Fruit fly (Drosophila melanogaster) whole organism, embryonic: Measurements from ENCODE around the gene Hr78.
A peak's percentile ranks its signal among the peaks of the same experiment; 100 is the strongest.

Source experiments
- Abd-B ChIP-seq: fragments of 200-800 bp; sonication (Bioruptor generic); optimal IDR thresholded peaks from 2 replicates; lab custom pipeline; 2018; ENCODE audit warnings: missing biosample characterization, mild to moderate bottlenecking, missing genetic modification characterization, moderate library complexity
- Aef1 ChIP-seq: fragments of 200-800 bp; sonication (Bioruptor generic); IDR thresholded peaks from 3 replicates; pipeline ENCODE4 v1.3.6; 2022; ENCODE audit warnings: missing biosample characterization, missing genetic modification characterization
- Asciz ChIP-seq: fragments of 200-800 bp; sonication (Bioruptor generic); optimal IDR thresholded peaks from 2 replicates; lab custom pipeline; 2017; ENCODE audit warnings: missing biosample characterization, mild to moderate bottlenecking, missing genetic modification characterization, missing genetic modification reagents
- CG10147 ChIP-seq: fragments of 200-800 bp; sonication (Bioruptor generic); optimal IDR thresholded peaks from 2 replicates; lab custom pipeline; 2019; ENCODE audit warnings: missing biosample characterization, mild to moderate bottlenecking, missing genetic modification characterization, moderate library complexity
- CG10321 ChIP-seq: fragments of 200-800 bp; sonication (Bioruptor generic); IDR thresholded peaks from 2 replicates; pipeline ENCODE4 v1.3.6; 2022; ENCODE audit warnings: missing biosample characterization, missing genetic modification characterization
- CG10959 ChIP-seq: fragments of 200-800 bp; sonication (Bioruptor generic); IDR thresholded peaks from 2 replicates; pipeline ENCODE4 v1.3.6; 2022; ENCODE audit warnings: missing biosample characterization, missing genetic modification characterization
- CG11085 ChIP-seq: fragments of 200-800 bp; sonication (Bioruptor generic); IDR thresholded peaks from 2 replicates; pipeline ENCODE4 v1.3.6; 2022; ENCODE audit warnings: missing biosample characterization, missing genetic modification characterization
- CG11247 ChIP-seq: fragments of 200-800 bp; sonication (Bioruptor generic); IDR thresholded peaks from 2 replicates; pipeline ENCODE4 v1.3.6; 2022; ENCODE audit warnings: missing biosample characterization, missing genetic modification characterization
- CG11723 ChIP-seq: fragments of 200-800 bp; sonication (Bioruptor generic); optimal IDR thresholded peaks from 2 replicates; lab custom pipeline; 2017; ENCODE audit warnings: missing biosample characterization, mild to moderate bottlenecking, missing genetic modification characterization
- CG12942 ChIP-seq: fragments of 200-800 bp; sonication (Bioruptor generic); optimal IDR thresholded peaks from 3 replicates; lab custom pipeline; 2016; ENCODE audit warnings: missing biosample characterization, missing genetic modification characterization
- CG13123 ChIP-seq: fragments of 200-800 bp; sonication (Bioruptor generic); optimal IDR thresholded peaks from 2 replicates; lab custom pipeline; 2016; ENCODE audit warnings: missing biosample characterization, missing genetic modification characterization
- CG14441 ChIP-seq: fragments of 200-800 bp; sonication (Bioruptor generic); IDR thresholded peaks from 2 replicates; pipeline ENCODE4 v1.3.6; 2022; ENCODE audit warnings: missing biosample characterization, missing genetic modification characterization
- CG14710 ChIP-seq: fragments of 200-800 bp; sonication (Bioruptor generic); optimal IDR thresholded peaks from 3 replicates; lab custom pipeline; 2019; ENCODE audit warnings: missing biosample characterization, mild to moderate bottlenecking, missing genetic modification characterization, moderate library complexity
- CG1602 ChIP-seq: fragments of 200-800 bp; sonication (Bioruptor generic); optimal IDR thresholded peaks from 3 replicates; lab custom pipeline; 2016; ENCODE audit warnings: missing biosample characterization, missing genetic modification characterization
- CG2129 ChIP-seq: fragments of 200-800 bp; sonication (Bioruptor generic); IDR thresholded peaks from 2 replicates; pipeline ENCODE4 v1.3.6; 2022; ENCODE audit warnings: missing biosample characterization, missing genetic modification characterization; ENCODE audit not compliant: partially characterized antibody
- CG2712 ChIP-seq: fragments of 200-800 bp; optimal IDR thresholded peaks from 3 replicates; lab custom pipeline; 2019; ENCODE audit warnings: missing biosample characterization, mild to moderate bottlenecking, missing genetic modification characterization, moderate library complexity
- CG2889 ChIP-seq: fragments of 200-800 bp; sonication (Bioruptor generic); IDR thresholded peaks from 3 replicates; pipeline ENCODE4 v1.3.6; 2022; ENCODE audit warnings: missing biosample characterization, missing genetic modification characterization
- CG31224 ChIP-seq: fragments of 200-800 bp; sonication (Bioruptor generic); IDR thresholded peaks from 2 replicates; pipeline ENCODE4 v1.3.6; 2022; ENCODE audit warnings: missing biosample characterization, missing genetic modification characterization
- CG33557 ChIP-seq: fragments of 200-800 bp; sonication (Bioruptor generic); optimal IDR thresholded peaks from 2 replicates; lab custom pipeline; 2019; ENCODE audit warnings: missing biosample characterization, mild to moderate bottlenecking, missing genetic modification characterization, moderate library complexity
- CG4424 ChIP-seq: fragments of 200-800 bp; sonication (Bioruptor generic); optimal IDR thresholded peaks from 3 replicates; lab custom pipeline; 2016; ENCODE audit warnings: missing biosample characterization, missing genetic modification characterization
- CG4617 ChIP-seq: fragments of 200-800 bp; sonication (Bioruptor generic); optimal IDR thresholded peaks from 3 replicates; lab custom pipeline; 2016; ENCODE audit warnings: missing biosample characterization, missing genetic modification characterization, borderline replicate concordance
- CG6654 ChIP-seq: fragments of 200-800 bp; sonication (Bioruptor generic); optimal IDR thresholded peaks from 2 replicates; lab custom pipeline; 2017; ENCODE audit warnings: missing biosample characterization, mild to moderate bottlenecking, missing genetic modification characterization
- CG6813 ChIP-seq: fragments of 200-800 bp; sonication (Bioruptor generic); optimal IDR thresholded peaks from 2 replicates; lab custom pipeline; 2017; ENCODE audit warnings: missing biosample characterization, missing genetic modification characterization, mild to moderate bottlenecking, moderate library complexity, missing genetic modification reagents
- CG7357 ChIP-seq: fragments of 200-800 bp; sonication (Bioruptor generic); IDR thresholded peaks from 3 replicates; pipeline ENCODE4 v1.3.6; 2022; ENCODE audit warnings: missing biosample characterization, missing genetic modification characterization
- CG7556 ChIP-seq: fragments of 200-800 bp; sonication (Bioruptor generic); optimal IDR thresholded peaks from 2 replicates; lab custom pipeline; 2017; ENCODE audit warnings: missing biosample characterization, mild to moderate bottlenecking, missing genetic modification characterization
- CG8765 ChIP-seq: fragments of 200-800 bp; sonication (Bioruptor generic); IDR thresholded peaks from 2 replicates; pipeline ENCODE4 v1.3.6; 2022; ENCODE audit warnings: missing biosample characterization, missing genetic modification characterization
- CG9727 ChIP-seq: fragments of 200-800 bp; sonication (Bioruptor generic); optimal IDR thresholded peaks from 3 replicates; lab custom pipeline; 2017; ENCODE audit warnings: missing biosample characterization, mild to moderate bottlenecking, missing genetic modification characterization
- CkIIα-i1 ChIP-seq: fragments of 200-800 bp; sonication (Bioruptor generic); IDR thresholded peaks from 2 replicates; pipeline ENCODE4 v1.3.6; 2022; ENCODE audit warnings: missing biosample characterization, missing genetic modification characterization
- Doc3 ChIP-seq: fragments of 200-800 bp; sonication (Bioruptor generic); IDR thresholded peaks from 3 replicates; pipeline ENCODE4 v1.3.6; 2022; ENCODE audit warnings: missing biosample characterization, missing genetic modification characterization; ENCODE audit not compliant: partially characterized antibody
- Dp ChIP-seq: fragments of 200-800 bp; sonication (Bioruptor generic); optimal IDR thresholded peaks from 2 replicates; lab custom pipeline; 2018; ENCODE audit warnings: missing biosample characterization, mild to moderate bottlenecking, missing genetic modification characterization, moderate library complexity
- Ets65A ChIP-seq: fragments of 200-800 bp; sonication (Bioruptor generic); peaks from one replicate; lab custom pipeline; 2016; ENCODE audit warnings: missing biosample characterization, missing genetic modification characterization
- Hr78 ChIP-seq, 2 experiments: fragments of 200-800 bp in 1 of 2; fragments of >200 bp in 1 of 2; sonication (Bioruptor generic) in 1 of 2; optimal IDR thresholded peaks; 2 replicates each; lab custom pipeline; 2017 to 2019; ENCODE audit warnings: missing biosample characterization in 2 of 2, missing genetic modification characterization in 2 of 2, mild to moderate bottlenecking in 1 of 2, moderate library complexity in 1 of 2
- Max ChIP-seq: fragments of 200-800 bp; sonication (Bioruptor generic); optimal IDR thresholded peaks from 2 replicates; lab custom pipeline; 2016; ENCODE audit warnings: missing biosample characterization, mild to moderate bottlenecking, missing genetic modification characterization
- Xrp1 ChIP-seq: fragments of 200-800 bp; sonication (Bioruptor generic); IDR thresholded peaks from 2 replicates; pipeline ENCODE4 v1.3.6; 2022; ENCODE audit warnings: missing biosample characterization, missing genetic modification characterization
- ab ChIP-seq: fragments of 200-800 bp; sonication (Bioruptor generic); optimal IDR thresholded peaks from 2 replicates; lab custom pipeline; 2016; ENCODE audit warnings: missing biosample characterization, missing genetic modification characterization
- ap ChIP-seq: fragments of 200-800 bp; sonication (Bioruptor generic); IDR thresholded peaks from 2 replicates; pipeline ENCODE4 v1.3.6; 2022; ENCODE audit warnings: missing biosample characterization, missing genetic modification characterization
- ase ChIP-seq: fragments of 200-800 bp; sonication (Bioruptor generic); IDR thresholded peaks from 3 replicates; pipeline ENCODE4 v1.3.6; 2022; ENCODE audit warnings: missing biosample characterization, missing genetic modification characterization
- br ChIP-seq: fragments of >200 bp; optimal IDR thresholded peaks from 2 replicates; lab custom pipeline; 2017
- btn ChIP-seq: fragments of 200-800 bp; sonication (Bioruptor generic); optimal IDR thresholded peaks from 2 replicates; lab custom pipeline; 2016; ENCODE audit warnings: missing biosample characterization, missing genetic modification characterization
- chm ChIP-seq: fragments of 200-800 bp; sonication (Bioruptor generic); IDR thresholded peaks from 2 replicates; pipeline ENCODE4 v1.3.6; 2022; ENCODE audit warnings: missing biosample characterization, missing genetic modification characterization
- corto ChIP-seq: fragments of 200-800 bp; sonication (Bioruptor generic); optimal IDR thresholded peaks from 2 replicates; lab custom pipeline; 2016; ENCODE audit warnings: missing biosample characterization, mild to moderate bottlenecking, missing genetic modification characterization, moderate library complexity
- da ChIP-seq: fragments of 200-800 bp; sonication (Bioruptor generic); optimal IDR thresholded peaks from 2 replicates; lab custom pipeline; 2016; ENCODE audit warnings: missing biosample characterization, missing genetic modification characterization
- dmrt11E ChIP-seq: fragments of 200-800 bp; sonication (Bioruptor generic); optimal IDR thresholded peaks from 3 replicates; lab custom pipeline; 2018; ENCODE audit warnings: missing biosample characterization, mild to moderate bottlenecking, missing genetic modification characterization, moderate library complexity
- fd64A ChIP-seq: fragments of 200-800 bp; sonication (Bioruptor generic); optimal IDR thresholded peaks from 3 replicates; lab custom pipeline; 2018; ENCODE audit warnings: missing biosample characterization, mild to moderate bottlenecking, missing genetic modification characterization
- fd96Cb ChIP-seq: fragments of 200-800 bp; sonication (Bioruptor generic); optimal IDR thresholded peaks from 2 replicates; lab custom pipeline; 2018; ENCODE audit warnings: missing biosample characterization, mild to moderate bottlenecking, missing genetic modification characterization, moderate library complexity
- insv ChIP-seq, 2 experiments: fragments of 200-800 bp; sonication (Bioruptor generic); optimal IDR thresholded peaks; 3 replicates each; lab custom pipeline; 2016 to 2018; ENCODE audit warnings: missing biosample characterization in 2 of 2, missing genetic modification characterization in 2 of 2
- lbe ChIP-seq: fragments of 200-800 bp; sonication (Bioruptor generic); optimal IDR thresholded peaks from 2 replicates; lab custom pipeline; 2016; ENCODE audit warnings: missing biosample characterization, mild to moderate bottlenecking, missing genetic modification characterization
- oc ChIP-seq: fragments of 200-800 bp; sonication (Bioruptor generic); optimal IDR thresholded peaks from 2 replicates; lab custom pipeline; 2018; ENCODE audit warnings: missing biosample characterization, mild to moderate bottlenecking, missing genetic modification characterization, moderate library complexity
- onecut ChIP-seq: fragments of 200-800 bp; sonication (Bioruptor generic); IDR thresholded peaks from 2 replicates; pipeline ENCODE4 v1.3.6; 2022; ENCODE audit warnings: missing biosample characterization, missing genetic modification characterization
- ranshi ChIP-seq: fragments of 200-800 bp; sonication (Bioruptor generic); IDR thresholded peaks from 2 replicates; pipeline ENCODE4 v1.3.6; 2022; ENCODE audit warnings: missing biosample characterization, missing genetic modification characterization
- tio ChIP-seq: fragments of 200-800 bp; sonication (Bioruptor generic); optimal IDR thresholded peaks from 2 replicates; lab custom pipeline; 2017; ENCODE audit warnings: missing biosample characterization, missing genetic modification characterization, inconsistent platforms
- toy ChIP-seq: fragments of 200-800 bp; sonication (Bioruptor generic); IDR thresholded peaks from 2 replicates; pipeline ENCODE4 v1.3.6; 2022; ENCODE audit warnings: missing biosample characterization, missing genetic modification characterization
- yki ChIP-seq: fragments of >200 bp; optimal IDR thresholded peaks from 3 replicates; lab custom pipeline; 2018

Gene Hr78

DNA sequence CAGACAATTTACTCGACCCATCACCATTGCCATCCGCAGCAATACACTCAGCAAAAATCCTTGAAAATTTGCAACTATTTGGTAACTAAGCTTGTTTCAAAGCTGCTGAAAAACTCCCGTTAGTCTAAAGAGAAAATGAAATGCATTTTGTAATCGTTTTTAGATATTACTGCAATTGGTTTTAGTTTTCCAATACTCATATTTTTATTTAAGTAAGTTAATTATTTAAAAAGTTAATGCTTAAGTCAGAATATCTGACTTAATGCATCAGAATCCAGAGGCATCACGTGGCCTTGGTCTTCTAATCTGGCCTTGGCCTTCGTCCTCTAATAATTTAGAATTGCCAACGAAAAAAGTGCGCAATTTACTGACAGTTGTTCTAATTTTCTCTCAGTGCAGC is 34.4 kb downstream of the Hr78 start (continued):
- TF ChIP-seq CG2129 (GFP tag; lab: Robert Waterston, UW), result no peak
- no peak for TF ChIP-seq da (GFP tag; lab: Kevin White, UChicago)
- TF ChIP-seq CG10321 (GFP tag; lab: Robert Waterston, UW), result no peak
- TF ChIP-seq btn (GFP tag; lab: Kevin White, UChicago), result no peak
- TF ChIP-seq CG14710 (tag; lab: Kevin White, UChicago), result peak; percentile 59
- TF ChIP-seq Doc3 (GFP tag; lab: Robert Waterston, UW), result no peak
- TF ChIP-seq yki, result no peak
- TF ChIP-seq CG7556, result peak; percentile 51
- TF ChIP-seq CG31224 (GFP tag; lab: Robert Waterston, UW), result no peak
- peak; percentile 23 for TF ChIP-seq tio (GFP tag; lab: Kevin White, UChicago)
- peak; percentile 18 for TF ChIP-seq fd96Cb (tag; lab: Kevin White, UChicago)
- no peak for TF ChIP-seq oc
- no peak for TF ChIP-seq insv (GFP tag; optimal IDR thresholded peaks at IDR 0.05; lab: Kevin White, UChicago)
- TF ChIP-seq CG11723 (GFP tag; lab: Kevin White, UChicago), result peak; percentile 7
- TF ChIP-seq toy (GFP tag; lab: Robert Waterston, UW), result no peak
- no peak for TF ChIP-seq CG11085 (GFP tag; lab: Robert Waterston, UW)
- TF ChIP-seq CG6654 (GFP tag; lab: Kevin White, UChicago), result no peak
- TF ChIP-seq Aef1 (GFP tag; lab: Robert Waterston, UW), result no peak
- TF ChIP-seq CG4424, result peak; percentile 20
- no peak for TF ChIP-seq ranshi (GFP tag; lab: Robert Waterston, UW)
- 0 out of 2 replicates have a peak, but pooled peaks have one; percentile 9 for TF ChIP-seq CG10959 (GFP tag; lab: Robert Waterston, UW)
- TF ChIP-seq CG7357, result no peak
- TF ChIP-seq CG14441 (GFP tag; lab: Robert Waterston, UW), result no peak
- no peak for TF ChIP-seq corto (GFP tag; lab: Kevin White, UChicago)
- TF ChIP-seq ab (GFP tag; lab: Kevin White, UChicago), result no peak
- no peak for TF ChIP-seq CkIIα-i1 (GFP tag; lab: Robert Waterston, UW)
- no peak for TF ChIP-seq Xrp1
- peak; percentile 1 for TF ChIP-seq CG1602 (GFP tag; lab: Kevin White, UChicago)
- TF ChIP-seq CG11247 (GFP tag; lab: Robert Waterston, UW), result no peak
- no peak for TF ChIP-seq lbe (GFP tag; lab: Kevin White, UChicago)
- no peak for TF ChIP-seq chm (GFP tag; lab: Robert Waterston, UW)
- peak; percentile 70 for TF ChIP-seq dmrt11E (tag; lab: Kevin White, UChicago)
- TF ChIP-seq ase, result no peak
- TF ChIP-seq Max (GFP tag; lab: Kevin White, UChicago), result no peak
- no peak for TF ChIP-seq Ets65A (GFP tag; lab: Kevin White, UChicago)
- TF ChIP-seq ap (GFP tag; lab: Robert Waterston, UW), result no peak
- TF ChIP-seq Abd-B (GFP tag; lab: Kevin White, UChicago), result no peak
- no peak for TF ChIP-seq onecut
- peak; percentile 71 for TF ChIP-seq CG9727 (GFP tag; lab: Kevin White, UChicago)
- no peak for TF ChIP-seq fd64A (GFP tag; lab: Kevin White, UChicago)
- peak; percentile 10 for TF ChIP-seq CG33557 (GFP tag; lab: Kevin White, UChicago)
- TF ChIP-seq CG10147, result no peak
- TF ChIP-seq br (lab: Kevin White, UChicago), result no peak
- TF ChIP-seq Dp (GFP tag; lab: Kevin White, UChicago), result no peak
- no peak for TF ChIP-seq CG13123
- TF ChIP-seq CG12942 (GFP tag; lab: Kevin White, UChicago), result no peak
- no peak for TF ChIP-seq CG2889 (GFP tag; lab: Robert Waterston, UW)
- peak in 1 of 2 experiments; percentile 35 for TF ChIP-seq Hr78 (GFP tag; optimal IDR thresholded peaks at IDR 0.05; lab: Kevin White, UChicago)
- TF ChIP-seq CG4617 (GFP tag; lab: Kevin White, UChicago), result no peak
- peak; percentile 59 for TF ChIP-seq CG2712
- TF ChIP-seq CG8765 (GFP tag; lab: Robert Waterston, UW), result no peak
- no peak for TF ChIP-seq Asciz (GFP tag; lab: Kevin White, UChicago)
- TF ChIP-seq CG6813, result no peak
